Fruit fly (Drosophila melanogaster): ENCODE measurements around the gene Tudor-SN.

Tudor-SN gene

DNA sequence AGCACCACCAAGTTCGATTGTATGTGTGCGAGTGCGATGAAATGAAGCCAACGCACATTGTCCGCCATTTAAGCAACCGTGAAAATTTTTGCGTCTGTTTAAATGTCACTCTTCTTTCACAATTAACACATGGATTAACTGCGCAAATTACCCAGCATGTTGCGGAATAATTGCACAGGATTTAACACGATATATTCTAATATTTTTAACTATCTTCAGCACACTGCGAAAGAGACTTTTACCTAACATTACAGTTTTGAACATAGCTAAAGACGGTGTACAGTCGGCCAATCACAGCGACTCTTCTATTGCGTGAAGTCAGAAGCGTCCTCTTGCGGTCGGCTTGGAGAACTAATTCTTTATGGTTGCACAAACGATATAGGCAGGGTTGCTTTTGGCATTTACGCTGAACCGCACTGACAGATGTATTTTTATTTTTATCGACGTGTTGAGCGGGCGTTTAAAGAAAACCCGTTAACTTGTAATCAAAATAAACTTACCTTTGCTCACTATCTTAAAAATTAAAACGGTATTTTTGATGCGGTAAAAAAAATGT lies 17.5 kb downstream of the Tudor-SN start (continued):
- TF ChIP-seq CG17361 (GFP tag; IDR thresholded peaks at IDR 0.05) = no peak; the same call in 2 of the 3 replicates
- TF ChIP-seq pho (GFP tag; optimal IDR thresholded peaks at IDR 0.05) = peak; percentile 73
- peak; percentile 34 for TF ChIP-seq Dip3 (GFP tag; optimal IDR thresholded peaks at IDR 0.05)
- TF ChIP-seq ac (GFP tag; optimal IDR thresholded peaks at IDR 0.05) = no peak
- peak; percentile 77 for TF ChIP-seq CG1603 (tag; optimal IDR thresholded peaks at IDR 0.05)
- TF ChIP-seq jing (GFP tag; optimal IDR thresholded peaks at IDR 0.05) = no peak
- TF ChIP-seq D (optimal IDR thresholded peaks at IDR 0.05) = no peak
- TF ChIP-seq D (GFP tag; optimal IDR thresholded peaks at IDR 0.05) = no peak
- peak; percentile 81 for TF ChIP-seq CG42726 (GFP tag; IDR thresholded peaks at IDR 0.05; ENCODE audit: partially characterized antibody)
- no peak for TF ChIP-seq CG10321 (GFP tag; IDR thresholded peaks at IDR 0.05)
- TF ChIP-seq ab (GFP tag; optimal IDR thresholded peaks at IDR 0.05) = peak; percentile 48
- TF ChIP-seq Deaf1 (tag; optimal IDR thresholded peaks at IDR 0.05) = peak; percentile 100
- peak; percentile 37 for TF ChIP-seq CG32532 (GFP tag; IDR thresholded peaks at IDR 0.05)
- TF ChIP-seq rib (GFP tag; IDR thresholded peaks at IDR 0.05) = peak; percentile 52; the same call in 1 of the 2 replicates
- TF ChIP-seq trem (tag; optimal IDR thresholded peaks at IDR 0.05) = peak; percentile 83
- no peak for TF ChIP-seq al (GFP tag; IDR thresholded peaks at IDR 0.05)
- TF ChIP-seq crp (GFP tag; optimal IDR thresholded peaks at IDR 0.05) = peak in 1 of 2 experiments; percentile 42
- no peak for TF ChIP-seq CG31224 (GFP tag; IDR thresholded peaks at IDR 0.05)
- peak; percentile 22; the same call in 1 of the 2 replicates for TF ChIP-seq Ptx1 (GFP tag; IDR thresholded peaks at IDR 0.05)
- peak; percentile 66 for TF ChIP-seq Dad (GFP tag; optimal IDR thresholded peaks at IDR 0.05)
- peak; percentile 61 for TF ChIP-seq ssp (GFP tag; IDR thresholded peaks at IDR 0.05)
- TF ChIP-seq CG14014 (GFP tag; IDR thresholded peaks at IDR 0.05) = peak; percentile 60
- TF ChIP-seq CG11560 (tag; IDR thresholded peaks at IDR 0.05) = 0 out of 3 replicates have a peak, but pooled peaks have one; percentile 17
- no peak; the same call in 1 of the 2 replicates for TF ChIP-seq NFAT (GFP tag; IDR thresholded peaks at IDR 0.05)
- peak; percentile 76 for TF ChIP-seq CG15514 (GFP tag; optimal IDR thresholded peaks at IDR 0.05)
- TF ChIP-seq CG7987 (GFP tag; optimal IDR thresholded peaks at IDR 0.05) = peak; percentile 83
- peak; percentile 55 for TF ChIP-seq MBD-R2 (GFP tag; IDR thresholded peaks at IDR 0.05)
- 0 out of 2 replicates have a peak, but pooled peaks have one; percentile 10 for TF ChIP-seq cas (GFP tag; IDR thresholded peaks at IDR 0.05)
- no peak for TF ChIP-seq hkb (optimal IDR thresholded peaks at IDR 0.05)
- peak; percentile 13; the same call in 1 of the 2 replicates for TF ChIP-seq hkb (GFP tag; IDR thresholded peaks at IDR 0.05)
- peak; percentile 20 for TF ChIP-seq CG3995 (GFP tag; optimal IDR thresholded peaks at IDR 0.05)
- peak; percentile 73 for TF ChIP-seq CG16813 (GFP tag; IDR thresholded peaks at IDR 0.05; ENCODE audit: partially characterized antibody)
- TF ChIP-seq peb (GFP tag; IDR thresholded peaks at IDR 0.05) = no peak
- peak; percentile 51 for TF ChIP-seq HmgD (GFP tag; optimal IDR thresholded peaks at IDR 0.05)
- TF ChIP-seq Hr3 (GFP tag; optimal IDR thresholded peaks at IDR 0.05) = peak; percentile 2
- peak; percentile 54 for TF ChIP-seq CG13775 (GFP tag; optimal IDR thresholded peaks at IDR 0.05)
- TF ChIP-seq CG30431 (GFP tag; optimal IDR thresholded peaks at IDR 0.05) = no peak
- peak; percentile 43 for TF ChIP-seq da (GFP tag; optimal IDR thresholded peaks at IDR 0.05)
- TF ChIP-seq C15 (GFP tag; IDR thresholded peaks at IDR 0.05) = no peak
- TF ChIP-seq ase (GFP tag; IDR thresholded peaks at IDR 0.05) = peak; percentile 61; the same call in 1 of the 3 replicates
- no peak for TF ChIP-seq Fer1 (GFP tag; optimal IDR thresholded peaks at IDR 0.05)
- TF ChIP-seq Rx (GFP tag; IDR thresholded peaks at IDR 0.05) = 0 out of 2 replicates have a peak, but pooled peaks have one; percentile 3
- TF ChIP-seq bab2 (GFP tag; optimal IDR thresholded peaks at IDR 0.05) = no peak
- peak; percentile 91 for TF ChIP-seq YL-1 (GFP tag; optimal IDR thresholded peaks at IDR 0.05)
- no peak for TF ChIP-seq CkIIα-i1 (GFP tag; IDR thresholded peaks at IDR 0.05)
- peak; percentile 35 for TF ChIP-seq CG9727 (GFP tag; optimal IDR thresholded peaks at IDR 0.05)
- TF ChIP-seq az2 (GFP tag; optimal IDR thresholded peaks at IDR 0.05) = peak; percentile 6
- peak; percentile 69 for TF ChIP-seq CG14710 (tag; optimal IDR thresholded peaks at IDR 0.05)
- peak; percentile 64; the same call in 2 of the 3 replicates for TF ChIP-seq HLH4C (GFP tag; IDR thresholded peaks at IDR 0.05; ENCODE audit: partially characterized antibody)
- TF ChIP-seq CG1602 (GFP tag; optimal IDR thresholded peaks at IDR 0.05) = peak; percentile 34
- peak; percentile 55 for TF ChIP-seq nerfin-2 (GFP tag; IDR thresholded peaks at IDR 0.05; ENCODE audit: partially characterized antibody)
